Fruit fly (Drosophila melanogaster) whole organism, prepupa: ENCODE results near the gene CG18528.

Experiments
- CG10631 ChIP-seq: fragments of 200-800 bp; sonication (Bioruptor generic); optimal IDR thresholded peaks from 2 replicates; lab custom pipeline; 2016; ENCODE audit warnings: missing biosample characterization, missing genetic modification characterization
- CG10669 ChIP-seq: fragments of 200-800 bp; sonication (Bioruptor generic); optimal IDR thresholded peaks from 3 replicates; lab custom pipeline; 2018; ENCODE audit warnings: missing biosample characterization, mild to moderate bottlenecking, missing genetic modification characterization, moderate library complexity
- CG11762 ChIP-seq: fragments of 200-800 bp; sonication (Bioruptor generic); optimal IDR thresholded peaks from 3 replicates; lab custom pipeline; 2016; ENCODE audit warnings: missing biosample characterization, missing genetic modification characterization; ENCODE audit not compliant: insufficient read depth
- CG11902 ChIP-seq: fragments of 200-800 bp; sonication (Bioruptor generic); optimal IDR thresholded peaks from 3 replicates; lab custom pipeline; 2016; ENCODE audit warnings: missing biosample characterization, missing genetic modification characterization
- CG15336 ChIP-seq: fragments of 200-800 bp; sonication (Bioruptor generic); IDR thresholded peaks from 2 replicates; pipeline ENCODE4 v1.3.6; 2022; ENCODE audit warnings: missing biosample characterization, missing genetic modification characterization
- CG1621 ChIP-seq: fragments of 200-800 bp; sonication (Bioruptor generic); optimal IDR thresholded peaks from 3 replicates; lab custom pipeline; 2018; ENCODE audit warnings: missing biosample characterization, mild to moderate bottlenecking, missing genetic modification characterization
- CG3032 ChIP-seq: fragments of 200-800 bp; optimal IDR thresholded peaks from 2 replicates; lab custom pipeline; 2019; ENCODE audit warnings: missing biosample characterization, mild to moderate bottlenecking, missing genetic modification characterization, moderate library complexity
- CG31627 ChIP-seq: fragments of 200-800 bp; sonication (Bioruptor generic); optimal IDR thresholded peaks from 3 replicates; lab custom pipeline; 2016; ENCODE audit warnings: missing biosample characterization, missing genetic modification characterization
- CG34406 ChIP-seq: fragments of 200-800 bp; sonication (Bioruptor generic); optimal IDR thresholded peaks from 3 replicates; lab custom pipeline; 2016; ENCODE audit warnings: missing biosample characterization, missing genetic modification characterization
- CG3919 ChIP-seq: fragments of 200-800 bp; sonication (Bioruptor generic); optimal IDR thresholded peaks from 3 replicates; lab custom pipeline; 2016; ENCODE audit warnings: missing biosample characterization, missing genetic modification characterization
- CG4318 ChIP-seq: fragments of 200-800 bp; sonication (Bioruptor generic); optimal IDR thresholded peaks from 3 replicates; lab custom pipeline; 2017; ENCODE audit warnings: missing biosample characterization, mild to moderate bottlenecking, missing genetic modification characterization
- CG6276 ChIP-seq: fragments of 200-800 bp; sonication (Bioruptor generic); optimal IDR thresholded peaks from 2 replicates; lab custom pipeline; 2017; ENCODE audit warnings: missing biosample characterization, mild to moderate bottlenecking, missing genetic modification characterization
- CG6808 ChIP-seq: fragments of 200-800 bp; sonication (Bioruptor generic); optimal IDR thresholded peaks from 3 replicates; lab custom pipeline; 2017; ENCODE audit warnings: missing biosample characterization, missing genetic modification characterization, mild to moderate bottlenecking, moderate library complexity, missing genetic modification reagents
- CG6854 ChIP-seq: fragments of 200-800 bp; sonication (Bioruptor generic); optimal IDR thresholded peaks from 2 replicates; lab custom pipeline; 2017; ENCODE audit warnings: missing biosample characterization, mild to moderate bottlenecking, missing genetic modification characterization
- CG7368 ChIP-seq: fragments of 200-800 bp; sonication (Bioruptor generic); optimal IDR thresholded peaks from 3 replicates; lab custom pipeline; 2016; ENCODE audit warnings: missing biosample characterization, missing genetic modification characterization
- CG8319 ChIP-seq: fragments of 200-800 bp; sonication (Bioruptor generic); optimal IDR thresholded peaks from 3 replicates; lab custom pipeline; 2016; ENCODE audit warnings: missing biosample characterization, missing genetic modification characterization
- CG8632 ChIP-seq: fragments of 200-800 bp; sonication (Bioruptor generic); optimal IDR thresholded peaks from 3 replicates; lab custom pipeline; 2016; ENCODE audit warnings: missing biosample characterization, missing genetic modification characterization
- Eip78C ChIP-seq: fragments of 200-800 bp; sonication (Bioruptor generic); peaks from one replicate; lab custom pipeline; 2016; ENCODE audit warnings: missing biosample characterization, missing genetic modification characterization
- Eip93F ChIP-seq: fragments of 200-800 bp; sonication (Bioruptor generic); optimal IDR thresholded peaks from 2 replicates; lab custom pipeline; 2016; ENCODE audit warnings: missing biosample characterization, mild to moderate bottlenecking, missing genetic modification characterization
- Ets21C ChIP-seq: fragments of 200-800 bp; sonication (Bioruptor generic); optimal IDR thresholded peaks from 3 replicates; lab custom pipeline; 2016; ENCODE audit warnings: missing biosample characterization, missing genetic modification characterization
- Ets96B ChIP-seq: fragments of 200-800 bp; optimal IDR thresholded peaks from 2 replicates; lab custom pipeline; 2019; ENCODE audit warnings: missing biosample characterization, mild to moderate bottlenecking, missing genetic modification characterization, moderate library complexity
- Hr39 ChIP-seq: fragments of 200-800 bp; sonication (Bioruptor generic); optimal IDR thresholded peaks from 2 replicates; lab custom pipeline; 2016; ENCODE audit warnings: missing biosample characterization, missing genetic modification characterization
- Hr4 ChIP-seq: fragments of 200-800 bp; sonication (Bioruptor generic); optimal IDR thresholded peaks from 3 replicates; lab custom pipeline; 2016; ENCODE audit warnings: missing biosample characterization, missing genetic modification characterization
- Met ChIP-seq: fragments of 200-800 bp; sonication (Bioruptor generic); optimal IDR thresholded peaks from 3 replicates; lab custom pipeline; 2016; ENCODE audit warnings: missing biosample characterization, missing genetic modification characterization
- OdsH ChIP-seq: fragments of 200-800 bp; sonication (Bioruptor generic); optimal IDR thresholded peaks from 3 replicates; lab custom pipeline; 2016; ENCODE audit warnings: missing biosample characterization, missing genetic modification characterization
- Smox ChIP-seq: fragments of 200-800 bp; sonication (Bioruptor generic); optimal IDR thresholded peaks from 3 replicates; lab custom pipeline; 2016; ENCODE audit warnings: missing biosample characterization, missing genetic modification characterization
- Sox14 ChIP-seq: fragments of 200-800 bp; sonication (Bioruptor generic); optimal IDR thresholded peaks from 3 replicates; lab custom pipeline; 2016; ENCODE audit warnings: missing biosample characterization, missing genetic modification characterization
- Sox15 ChIP-seq: fragments of 200-800 bp; sonication (Bioruptor generic); optimal IDR thresholded peaks from 3 replicates; lab custom pipeline; 2016; ENCODE audit warnings: missing biosample characterization, missing genetic modification characterization
- acj6 ChIP-seq: fragments of 200-800 bp; sonication (Bioruptor generic); optimal IDR thresholded peaks from 3 replicates; lab custom pipeline; 2016; ENCODE audit warnings: missing biosample characterization, missing genetic modification characterization
- cyc ChIP-seq: fragments of 200-800 bp; sonication (Bioruptor generic); optimal IDR thresholded peaks from 3 replicates; lab custom pipeline; 2016; ENCODE audit warnings: missing biosample characterization, missing genetic modification characterization
- dsx ChIP-seq: fragments of 200-800 bp; optimal IDR thresholded peaks from 3 replicates; lab custom pipeline; 2019; ENCODE audit warnings: missing biosample characterization, mild to moderate bottlenecking, missing genetic modification characterization, moderate library complexity; ENCODE audit not compliant: poor library complexity, severe bottlenecking
- eg ChIP-seq: fragments of 200-800 bp; sonication (Bioruptor generic); IDR thresholded peaks from 3 replicates; pipeline ENCODE4 v1.3.6; 2022; ENCODE audit warnings: missing biosample characterization, missing genetic modification characterization
- fd59A ChIP-seq: fragments of 200-800 bp; sonication (Bioruptor generic); optimal IDR thresholded peaks from 2 replicates; lab custom pipeline; 2017; ENCODE audit warnings: missing biosample characterization, mild to moderate bottlenecking, missing genetic modification characterization, missing genetic modification reagents
- fd85E ChIP-seq: fragments of 200-800 bp; sonication (Bioruptor generic); optimal IDR thresholded peaks from 3 replicates; lab custom pipeline; 2016; ENCODE audit warnings: missing biosample characterization, missing genetic modification characterization
- fkh ChIP-seq: fragments of 200-800 bp; sonication (Bioruptor generic); optimal IDR thresholded peaks from 3 replicates; lab custom pipeline; 2017; ENCODE audit warnings: missing biosample characterization, mild to moderate bottlenecking, missing genetic modification characterization, moderate library complexity
- spab ChIP-seq: fragments of 200-800 bp; sonication (Bioruptor generic); optimal IDR thresholded peaks from 2 replicates; lab custom pipeline; 2017; ENCODE audit warnings: missing biosample characterization, mild to moderate bottlenecking, missing genetic modification characterization, missing genetic modification reagents
- svp ChIP-seq: fragments of 200-800 bp; sonication (Bioruptor generic); peaks from one replicate; lab custom pipeline; 2016; ENCODE audit warnings: missing biosample characterization, missing genetic modification characterization

The CG18528 gene

dm6 chr3R:24359957-24360356, at the start of gene CG18528:
Gene CG18528, minus strand, starts transcription at chr3R:24360144.
- TF ChIP-seq dsx (GFP tag; lab: Kevin White, UChicago) (no peak), Sox14 (GFP tag; lab: Kevin White, UChicago) (peak; percentile 97), CG34406 (GFP tag; lab: Kevin White, UChicago) (no peak), CG6276 (no peak)

dm6 chr3R:24392207-24392939, 32.4 kb upstream of the CG18528 start, which contains the start of gene CG13616:
Gene CG13616, plus strand, starts transcription at chr3R:24392889.
- TF ChIP-seq Smox (GFP tag; lab: Kevin White, UChicago) (peak; percentile 15), svp (GFP tag; lab: Kevin White, UChicago) (peak; percentile 69), Eip78C (GFP tag; lab: Kevin White, UChicago) (peak; percentile 69), CG3919 (GFP tag; lab: Kevin White, UChicago) (no peak), Eip93F (GFP tag; lab: Kevin White, UChicago) (no peak), CG6276 (no peak), CG11762 (GFP tag; lab: Kevin White, UChicago) (no peak), Sox15 (GFP tag; lab: Kevin White, UChicago) (no peak), CG11902 (GFP tag; lab: Kevin White, UChicago) (peak; percentile 36), Hr39 (GFP tag; lab: Kevin White, UChicago) (peak; percentile 38), Met (peak; percentile 1), CG31627 (GFP tag; lab: Kevin White, UChicago) (peak; percentile 25), cyc (peak; percentile 30), CG8632 (no peak), Hr4 (GFP tag; lab: Kevin White, UChicago) (no peak), fd59A (GFP tag; lab: Kevin White, UChicago) (no peak), CG34406 (GFP tag; lab: Kevin White, UChicago) (peak; percentile 19), CG3032 (tag; lab: Kevin White, UChicago) (no peak), Sox14 (GFP tag; lab: Kevin White, UChicago) (no peak), fd85E (no peak), CG15336 (GFP tag; lab: Robert Waterston, UW) (no peak), CG6808 (no peak), Ets21C (GFP tag; lab: Kevin White, UChicago) (no peak), CG6854 (GFP tag; lab: Kevin White, UChicago) (no peak)

- no peak for TF ChIP-seq CG10669 (GFP tag; lab: Kevin White, UChicago)
- no peak for TF ChIP-seq CG10631 (GFP tag; lab: Kevin White, UChicago)
- TF ChIP-seq CG11762 (GFP tag; lab: Kevin White, UChicago), result no peak
- no peak for TF ChIP-seq spab (GFP tag; lab: Kevin White, UChicago)
- no peak for TF ChIP-seq Hr4 (GFP tag; lab: Kevin White, UChicago)
- no peak for TF ChIP-seq CG7368
- no peak for TF ChIP-seq Sox14 (GFP tag; lab: Kevin White, UChicago)
- TF ChIP-seq CG1621, result no peak
- TF ChIP-seq fkh (GFP tag; lab: Kevin White, UChicago), result no peak
- no peak for TF ChIP-seq CG4318 (GFP tag; lab: Kevin White, UChicago)
- no peak for TF ChIP-seq eg
These were observed 30.3 kb upstream of the CG18528 start, which contains the start of the genes CG5768 and CG13615 for dm6 chr3R:24390239-24390638. Gene CG5768, minus strand, starts transcription at chr3R:24390339. Gene CG13615, plus strand, starts transcription at chr3R:24390518.

- TF ChIP-seq CG6808, result no peak
- no peak for TF ChIP-seq acj6 (GFP tag; lab: Kevin White, UChicago)
- TF ChIP-seq Smox (GFP tag; lab: Kevin White, UChicago), result no peak
- TF ChIP-seq Sox15 (GFP tag; lab: Kevin White, UChicago), result no peak
- no peak for TF ChIP-seq Met
- no peak for TF ChIP-seq CG31627 (GFP tag; lab: Kevin White, UChicago)
- TF ChIP-seq CG8319 (GFP tag; lab: Kevin White, UChicago), result no peak
- no peak for TF ChIP-seq svp (GFP tag; lab: Kevin White, UChicago)
- TF ChIP-seq Ets96B (tag; lab: Kevin White, UChicago), result no peak
- no peak for TF ChIP-seq Hr4 (GFP tag; lab: Kevin White, UChicago)
- TF ChIP-seq OdsH, result no peak
- TF ChIP-seq Hr39 (GFP tag; lab: Kevin White, UChicago), result no peak
These were observed 26.5 kb upstream of the CG18528 start for dm6 chr3R:24386434-24386833.
